Fruit fly (Drosophila melanogaster) whole organism, embryonic: ENCODE measurements around the gene HDAC6.

Source experiments
- Ada2b ChIP-seq: fragments of 200-800 bp; sonication (Bioruptor generic); IDR thresholded peaks from 2 replicates; pipeline ENCODE4 v1.3.6; 2022; ENCODE audit warnings: missing biosample characterization, missing genetic modification characterization
- BEAF-32 ChIP-seq: fragments of 200-800 bp; sonication (Bioruptor generic); optimal IDR thresholded peaks from 3 replicates; lab custom pipeline; 2017; ENCODE audit warnings: missing biosample characterization, missing genetic modification characterization, mild to moderate bottlenecking, moderate library complexity, missing genetic modification reagents
- CG10267 ChIP-seq: fragments of 200-800 bp; sonication (Bioruptor generic); optimal IDR thresholded peaks from 2 replicates; lab custom pipeline; 2018; ENCODE audit warnings: missing biosample characterization, mild to moderate bottlenecking, missing genetic modification characterization, moderate library complexity
- CG11247 ChIP-seq: fragments of 200-800 bp; sonication (Bioruptor generic); IDR thresholded peaks from 2 replicates; pipeline ENCODE4 v1.3.6; 2022; ENCODE audit warnings: missing biosample characterization, missing genetic modification characterization
- CG13287 ChIP-seq: fragments of 200-800 bp; sonication (Bioruptor generic); IDR thresholded peaks from 2 replicates; pipeline ENCODE4 v1.3.6; 2022; ENCODE audit warnings: missing biosample characterization, missing genetic modification characterization; ENCODE audit not compliant: partially characterized antibody
- CG14710 ChIP-seq: fragments of 200-800 bp; sonication (Bioruptor generic); optimal IDR thresholded peaks from 3 replicates; lab custom pipeline; 2019; ENCODE audit warnings: missing biosample characterization, mild to moderate bottlenecking, missing genetic modification characterization, moderate library complexity
- CG18262 ChIP-seq: fragments of 200-800 bp; optimal IDR thresholded peaks from 3 replicates; lab custom pipeline; 2019; ENCODE audit warnings: missing biosample characterization, mild to moderate bottlenecking, missing genetic modification characterization, moderate library complexity
- CG2889 ChIP-seq: fragments of 200-800 bp; sonication (Bioruptor generic); IDR thresholded peaks from 3 replicates; pipeline ENCODE4 v1.3.6; 2022; ENCODE audit warnings: missing biosample characterization, missing genetic modification characterization
- CG33213 ChIP-seq: fragments of 200-800 bp; sonication (Bioruptor generic); optimal IDR thresholded peaks from 3 replicates; lab custom pipeline; 2016; ENCODE audit warnings: missing biosample characterization, missing genetic modification characterization
- CG3726 ChIP-seq: fragments of 200-800 bp; sonication (Bioruptor generic); IDR thresholded peaks from 3 replicates; pipeline ENCODE4, ENCODE4 v1.3.6; 2022; ENCODE audit warnings: missing biosample characterization, missing genetic modification characterization
- CG4617 ChIP-seq: fragments of 200-800 bp; sonication (Bioruptor generic); optimal IDR thresholded peaks from 3 replicates; lab custom pipeline; 2016; ENCODE audit warnings: missing biosample characterization, missing genetic modification characterization, borderline replicate concordance
- CG6683 ChIP-seq: fragments of 200-800 bp; sonication (Bioruptor generic); optimal IDR thresholded peaks from 2 replicates; lab custom pipeline; 2017; ENCODE audit warnings: missing biosample characterization, mild to moderate bottlenecking, missing genetic modification characterization, missing genetic modification reagents
- CG6791 ChIP-seq: fragments of 200-800 bp; sonication (Bioruptor generic); IDR thresholded peaks from 3 replicates; pipeline ENCODE4 v1.3.6; 2022; ENCODE audit warnings: missing biosample characterization, missing genetic modification characterization; ENCODE audit not compliant: partially characterized antibody
- CG9797 ChIP-seq: fragments of 200-800 bp; sonication (Bioruptor generic); optimal IDR thresholded peaks from 3 replicates; lab custom pipeline; 2018; ENCODE audit warnings: missing biosample characterization, mild to moderate bottlenecking, missing genetic modification characterization
- CG9876 ChIP-seq: fragments of 200-800 bp; sonication (Bioruptor generic); optimal IDR thresholded peaks from 2 replicates; lab custom pipeline; 2016; ENCODE audit warnings: missing biosample characterization, missing genetic modification characterization
- CG9932 ChIP-seq: fragments of 200-800 bp; sonication (Bioruptor generic); IDR thresholded peaks from 2 replicates; pipeline ENCODE4 v1.3.6; 2022; ENCODE audit warnings: missing biosample characterization, missing genetic modification characterization
- Camta ChIP-seq: fragments of 200-800 bp; sonication (Bioruptor generic); optimal IDR thresholded peaks from 2 replicates; lab custom pipeline; 2016; ENCODE audit warnings: missing biosample characterization, missing genetic modification characterization
- Drgx ChIP-seq: fragments of 200-800 bp; sonication (Bioruptor generic); IDR thresholded peaks from 2 replicates; pipeline ENCODE4 v1.3.6; 2022; ENCODE audit warnings: missing biosample characterization, missing genetic modification characterization
- Gug ChIP-seq: fragments of 200-800 bp; sonication (Bioruptor generic); IDR thresholded peaks from 4 replicates; pipeline ENCODE4 v1.3.6; 2022; ENCODE audit warnings: missing biosample characterization, missing genetic modification characterization
- H2.0 ChIP-seq: fragments of 200-800 bp; sonication (Bioruptor generic); IDR thresholded peaks from 2 replicates; pipeline ENCODE4 v1.3.6; 2022; ENCODE audit warnings: missing biosample characterization, missing genetic modification characterization
- HmgZ ChIP-seq: fragments of 200-800 bp; sonication (Bioruptor generic); optimal IDR thresholded peaks from 2 replicates; lab custom pipeline; 2018; ENCODE audit warnings: missing biosample characterization, mild to moderate bottlenecking, missing genetic modification characterization
- MBD-R2 ChIP-seq: fragments of 200-800 bp; sonication (Bioruptor generic); IDR thresholded peaks from 2 replicates; pipeline ENCODE4 v1.3.6; 2022; ENCODE audit warnings: missing biosample characterization, missing genetic modification characterization
- Neu2 ChIP-seq: fragments of 200-800 bp; sonication (Bioruptor generic); optimal IDR thresholded peaks from 3 replicates; lab custom pipeline; 2016; ENCODE audit warnings: missing biosample characterization, missing genetic modification characterization, borderline replicate concordance
- Nf-YC ChIP-seq: fragments of 200-800 bp; optimal IDR thresholded peaks from 3 replicates; lab custom pipeline; 2019; ENCODE audit warnings: missing biosample characterization, mild to moderate bottlenecking, missing genetic modification characterization, moderate library complexity
- NfI ChIP-seq: fragments of 200-800 bp; sonication (Bioruptor generic); optimal IDR thresholded peaks from 3 replicates; lab custom pipeline; 2018; ENCODE audit warnings: missing biosample characterization, mild to moderate bottlenecking, missing genetic modification characterization, moderate library complexity
- Opbp ChIP-seq: fragments of 200-800 bp; sonication (Bioruptor generic); IDR thresholded peaks from 3 replicates; pipeline ENCODE4 v1.3.6; 2022; ENCODE audit warnings: missing biosample characterization, missing genetic modification characterization; ENCODE audit not compliant: partially characterized antibody
- Ptx1 ChIP-seq: fragments of 200-800 bp; sonication (Bioruptor generic); IDR thresholded peaks from 2 replicates; pipeline ENCODE4 v1.3.6; 2022; ENCODE audit warnings: missing biosample characterization, missing genetic modification characterization
- Sin3A ChIP-seq: fragments of >200 bp; optimal IDR thresholded peaks from 2 replicates; lab custom pipeline; 2018
- caup ChIP-seq: fragments of 200-800 bp; sonication (Bioruptor generic); optimal IDR thresholded peaks from 3 replicates; lab custom pipeline; 2017; ENCODE audit warnings: missing biosample characterization, mild to moderate bottlenecking, missing genetic modification characterization, moderate library complexity; ENCODE audit not compliant: severe bottlenecking
- chinmo ChIP-seq: fragments of 200-800 bp; sonication (Bioruptor generic); IDR thresholded peaks from 4 replicates; pipeline ENCODE4 v1.3.6; 2022; ENCODE audit warnings: missing biosample characterization, missing genetic modification characterization; ENCODE audit not compliant: partially characterized antibody
- dati ChIP-seq: fragments of 200-800 bp; sonication (Bioruptor generic); IDR thresholded peaks from 2 replicates; pipeline ENCODE4 v1.3.6; 2022; ENCODE audit warnings: missing biosample characterization, missing genetic modification characterization
- dpn ChIP-seq, 2 experiments: fragments of 200-800 bp; sonication (Bioruptor generic); optimal IDR thresholded peaks; 3 replicates each; lab custom pipeline; 2016; ENCODE audit warnings: missing biosample characterization in 2 of 2, missing genetic modification characterization in 2 of 2
- dysf ChIP-seq: fragments of 200-800 bp; sonication (Bioruptor generic); IDR thresholded peaks from 3 replicates; pipeline ENCODE4 v1.3.6; 2022; ENCODE audit warnings: missing biosample characterization, missing genetic modification characterization
- en ChIP-seq: fragments of 200-800 bp; sonication (Bioruptor generic); optimal IDR thresholded peaks from 2 replicates; lab custom pipeline; 2016; ENCODE audit warnings: missing biosample characterization, missing genetic modification characterization
- fd102C ChIP-seq: fragments of 200-800 bp; sonication (Bioruptor generic); optimal IDR thresholded peaks from 2 replicates; lab custom pipeline; 2018; ENCODE audit warnings: missing biosample characterization, mild to moderate bottlenecking, missing genetic modification characterization, moderate library complexity
- gce ChIP-seq: fragments of 200-800 bp; sonication (Bioruptor generic); IDR thresholded peaks from 3 replicates; pipeline ENCODE4 v1.3.6; 2022; ENCODE audit warnings: missing biosample characterization, missing genetic modification characterization
- grn ChIP-seq: fragments of 200-800 bp; sonication (Bioruptor generic); optimal IDR thresholded peaks from 3 replicates; lab custom pipeline; 2017; ENCODE audit warnings: missing biosample characterization, missing genetic modification characterization
- gro ChIP-seq: fragments of 200-800 bp; sonication (Bioruptor generic); optimal IDR thresholded peaks from 2 replicates; lab custom pipeline; 2016; ENCODE audit warnings: missing biosample characterization, missing genetic modification characterization
- hb ChIP-seq: fragments of 200-800 bp; sonication (Bioruptor generic); IDR thresholded peaks from 3 replicates; pipeline ENCODE4 v1.3.6; 2022; ENCODE audit warnings: missing biosample characterization, missing genetic modification characterization; ENCODE audit not compliant: partially characterized antibody
- mld ChIP-seq: fragments of 200-800 bp; sonication (Bioruptor generic); IDR thresholded peaks from 3 replicates; pipeline ENCODE4 v1.3.6; 2022; ENCODE audit warnings: missing biosample characterization, missing genetic modification characterization; ENCODE audit not compliant: partially characterized antibody
- org-1 ChIP-seq: fragments of 200-800 bp; sonication (Bioruptor generic); optimal IDR thresholded peaks from 2 replicates; lab custom pipeline; 2017; ENCODE audit warnings: missing biosample characterization, missing genetic modification characterization
- pho ChIP-seq: fragments of 200-800 bp; sonication (Bioruptor generic); optimal IDR thresholded peaks from 2 replicates; lab custom pipeline; 2016; ENCODE audit warnings: missing biosample characterization, missing genetic modification characterization
- ranshi ChIP-seq: fragments of 200-800 bp; sonication (Bioruptor generic); IDR thresholded peaks from 2 replicates; pipeline ENCODE4 v1.3.6; 2022; ENCODE audit warnings: missing biosample characterization, missing genetic modification characterization
- rib ChIP-seq: fragments of 200-800 bp; sonication (Bioruptor generic); IDR thresholded peaks from 2 replicates; pipeline ENCODE4 v1.3.6; 2022; ENCODE audit warnings: missing biosample characterization, missing genetic modification characterization
- seq ChIP-seq: fragments of 200-800 bp; sonication (Bioruptor generic); IDR thresholded peaks from 2 replicates; pipeline ENCODE4 v1.3.6; 2022; ENCODE audit warnings: missing biosample characterization, missing genetic modification characterization
- slou ChIP-seq: fragments of 200-800 bp; sonication (Bioruptor generic); optimal IDR thresholded peaks from 3 replicates; lab custom pipeline; 2016; ENCODE audit warnings: missing biosample characterization, missing genetic modification characterization
- zfh1 ChIP-seq: fragments of 200-800 bp; sonication (Bioruptor generic); IDR thresholded peaks from 3 replicates; pipeline ENCODE4 v1.3.6; 2022; ENCODE audit warnings: missing biosample characterization, missing genetic modification characterization
- zfh2 ChIP-seq: fragments of 200-800 bp; sonication (Bioruptor generic); optimal IDR thresholded peaks from 2 replicates; lab custom pipeline; 2016; ENCODE audit warnings: missing biosample characterization, missing genetic modification characterization

HDAC6 gene

DNA sequence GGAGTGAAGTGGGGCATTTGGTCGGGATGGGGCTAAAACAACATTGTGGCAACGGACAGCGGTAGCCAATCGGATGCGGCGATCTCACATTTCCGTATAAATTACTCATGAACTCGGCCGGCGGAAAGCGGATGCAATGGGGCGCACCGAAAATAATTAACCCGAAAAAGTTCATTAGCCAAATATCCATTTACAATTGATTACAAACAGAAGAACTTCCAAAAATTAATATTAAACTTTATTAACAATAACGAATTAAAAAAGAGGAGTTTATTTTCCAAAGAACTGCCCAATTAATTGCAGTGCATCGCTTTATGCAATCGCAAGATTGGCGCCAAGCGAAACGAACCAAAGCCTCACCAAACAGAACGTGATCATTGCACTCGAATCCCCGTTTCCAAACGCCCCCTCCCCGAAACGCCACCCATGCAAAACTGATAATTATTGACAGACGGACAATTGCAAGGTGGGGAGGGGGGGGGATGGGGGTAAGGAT, 19.2 kb upstream of the HDAC6 start:
- TF ChIP-seq Drgx (GFP tag; lab: Robert Waterston, UW), result peak; percentile 59
- no peak for TF ChIP-seq dati (GFP tag; lab: Robert Waterston, UW)
- TF ChIP-seq CG3726 (GFP tag; lab: Robert Waterston, UW), result no peak
- no peak for TF ChIP-seq caup (GFP tag; lab: Kevin White, UChicago)
- no peak for TF ChIP-seq Ada2b (GFP tag; lab: Robert Waterston, UW)

DNA sequence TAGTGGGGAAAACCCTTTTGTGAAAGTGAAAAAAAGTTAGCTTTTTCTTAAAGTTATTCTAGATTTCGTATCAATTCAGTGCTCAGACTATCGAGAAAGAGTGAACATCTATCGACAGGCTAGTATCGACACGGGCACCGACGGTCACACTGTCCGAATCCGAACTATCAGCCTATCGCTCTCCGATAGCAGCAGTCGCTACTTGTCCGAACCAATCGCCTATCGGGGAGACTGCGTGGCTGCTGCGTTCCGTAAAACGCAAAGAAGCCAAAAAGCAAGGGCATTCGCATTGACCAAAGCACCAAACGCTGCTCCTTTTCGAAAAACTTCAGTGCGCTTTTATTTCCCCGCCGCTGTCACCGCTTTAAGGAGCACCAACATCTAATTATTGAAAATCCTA, 13.8 kb upstream of the HDAC6 start, which contains the start of gene Top1:
Top1 (plus strand) TSS at position 190 of the 400 bp plus-strand sequence.
- peak; percentile 27 for TF ChIP-seq CG4617 (GFP tag; lab: Kevin White, UChicago)
- TF ChIP-seq Drgx (GFP tag; lab: Robert Waterston, UW), result no peak
- TF ChIP-seq CG9797, result peak; percentile 75
- TF ChIP-seq gce, result peak; percentile 63; the same call in 1 of the 3 replicates
- peak; percentile 33; the same call in 1 of the 2 replicates for TF ChIP-seq CG11247
- 0 out of 2 replicates have a peak, but pooled peaks have one; percentile 12 for TF ChIP-seq H2.0 (GFP tag; lab: Robert Waterston, UW)
- TF ChIP-seq CG9876, result peak; percentile 28
- TF ChIP-seq Camta (GFP tag; lab: Kevin White, UChicago), result no peak
- TF ChIP-seq chinmo (GFP tag; lab: Robert Waterston, UW), result peak; percentile 96
- 0 out of 3 replicates have a peak, but pooled peaks have one; percentile 24 for TF ChIP-seq zfh1
- TF ChIP-seq CG13287, result peak; percentile 96
- TF ChIP-seq org-1 (GFP tag; lab: Kevin White, UChicago), result no peak
- peak; percentile 56 for TF ChIP-seq HmgZ
- no peak for TF ChIP-seq CG2889 (GFP tag; lab: Robert Waterston, UW)
- TF ChIP-seq dysf (GFP tag; lab: Robert Waterston, UW), result peak; percentile 32; the same call in 1 of the 3 replicates
- peak; percentile 96 for TF ChIP-seq mld
- peak; percentile 2 for TF ChIP-seq pho (GFP tag; lab: Kevin White, UChicago)
- TF ChIP-seq NfI (GFP tag; lab: Kevin White, UChicago), result peak; percentile 19
- peak; percentile 41; the same call in 1 of the 4 replicates for TF ChIP-seq Gug (GFP tag; lab: Robert Waterston, UW)
- TF ChIP-seq CG9932 (GFP tag; lab: Robert Waterston, UW), result peak; percentile 66
- TF ChIP-seq zfh2 (GFP tag; lab: Kevin White, UChicago), result no peak
- no peak for TF ChIP-seq slou (GFP tag; lab: Kevin White, UChicago)
- peak; percentile 24 for TF ChIP-seq CG33213 (GFP tag; lab: Kevin White, UChicago)
- TF ChIP-seq en (GFP tag; lab: Kevin White, UChicago), result no peak
- TF ChIP-seq Ptx1, result no peak
- no peak for TF ChIP-seq seq (GFP tag; lab: Robert Waterston, UW)
- TF ChIP-seq ranshi, result peak; percentile 47; the same call in 1 of the 2 replicates
- peak in 1 of 2 experiments; percentile 40 for TF ChIP-seq dpn (GFP tag; optimal IDR thresholded peaks at IDR 0.05; lab: Kevin White, UChicago)
- no peak for TF ChIP-seq CG6683 (GFP tag; lab: Kevin White, UChicago)
- TF ChIP-seq CG10267 (tag; lab: Kevin White, UChicago), result peak; percentile 25
- peak; percentile 97 for TF ChIP-seq Opbp
- TF ChIP-seq Neu2 (GFP tag; lab: Kevin White, UChicago), result no peak
- peak; percentile 93 for TF ChIP-seq BEAF-32 (GFP tag; lab: Kevin White, UChicago)
- TF ChIP-seq CG18262, result no peak
- TF ChIP-seq MBD-R2 (GFP tag; lab: Robert Waterston, UW), result peak; percentile 71
- TF ChIP-seq Sin3A, result peak; percentile 30
- TF ChIP-seq CG6791, result peak; percentile 98
- no peak for TF ChIP-seq fd102C (GFP tag; lab: Kevin White, UChicago)
- TF ChIP-seq grn (GFP tag; lab: Kevin White, UChicago), result peak; percentile 36
- TF ChIP-seq hb (GFP tag; lab: Robert Waterston, UW), result peak; percentile 95
- TF ChIP-seq Nf-YC (tag; lab: Kevin White, UChicago), result peak; percentile 51
- TF ChIP-seq rib (GFP tag; lab: Robert Waterston, UW), result 0 out of 2 replicates have a peak, but pooled peaks have one; percentile 12
- TF ChIP-seq gro (GFP tag; lab: Kevin White, UChicago), result peak; percentile 39
- TF ChIP-seq CG14710 (tag; lab: Kevin White, UChicago), result peak; percentile 41
